Worm (Caenorhabditis elegans) whole organism, L4/young adult: ENCODE results near the gene F17C11.12.

Source experiments
- W03F9.2 ChIP-seq: fragments of 150-350 bp; optimal IDR thresholded peaks from 2 replicates; lab custom pipeline; 2014; ENCODE audit warnings: missing biosample characterization, missing genetic modification characterization
- dao-5 ChIP-seq: sonication (generic microtip); optimal IDR thresholded peaks from 2 replicates; lab custom pipeline; 2016; ENCODE audit warnings: missing genotype, missing genetic modification characterization, moderate library complexity, missing compliant biosample characterization
- him-1 ChIP-seq: sonication (generic microtip); optimal IDR thresholded peaks from 2 replicates; lab custom pipeline; 2016; ENCODE audit warnings: missing genotype, missing genetic modification reagents, missing genetic modification characterization, missing compliant biosample characterization

DNA sequence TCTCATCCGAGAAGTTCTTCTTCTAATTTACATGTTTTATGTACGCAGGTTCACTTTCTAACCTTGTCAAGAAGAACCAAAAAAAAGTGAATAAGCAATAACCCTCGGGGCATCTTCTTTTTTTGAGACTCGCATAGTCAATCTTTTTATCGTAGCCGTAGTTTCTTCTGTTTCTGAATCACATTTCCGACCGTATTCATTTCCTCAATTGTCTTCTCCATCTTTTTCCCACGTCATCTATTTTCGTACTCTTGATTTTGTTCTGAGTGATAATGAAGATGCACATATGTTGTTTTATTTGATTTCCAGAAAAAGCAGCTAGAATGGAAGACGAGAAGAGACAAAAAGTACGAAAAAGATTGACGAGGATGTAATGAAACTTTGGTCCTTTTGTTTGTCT lies 8.2 kb upstream of the F17C11.12 start:
- no peak for TF ChIP-seq W03F9.2 (tag; lab: Kevin White, UChicago)
- no peak for TF ChIP-seq him-1 (tag; lab: Kevin White, UChicago)
- TF ChIP-seq dao-5 (tag; lab: Kevin White, UChicago), result no peak
